Worm (Caenorhabditis elegans) whole organism, L1 larva: ENCODE measurements around the gene F26F4.6.

Source experiments
- ceh-90 ChIP-seq: sonication (generic microtip); optimal IDR thresholded peaks from 2 replicates; lab custom pipeline; 2016; ENCODE audit warnings: missing genetic modification characterization, missing compliant biosample characterization
- nhr-12 ChIP-seq: sonication (generic microtip); optimal IDR thresholded peaks from 2 replicates; lab custom pipeline; 2017; ENCODE audit warnings: missing biosample characterization, missing genetic modification characterization
- nhr-90 ChIP-seq: sonication (generic microtip); optimal IDR thresholded peaks from 2 replicates; lab custom pipeline; 2016; ENCODE audit warnings: mild to moderate bottlenecking, missing genetic modification characterization, missing compliant biosample characterization; ENCODE audit not compliant: poor library complexity
- pag-3 ChIP-seq: sonication (generic microtip); optimal IDR thresholded peaks from 2 replicates; lab custom pipeline; 2017; ENCODE audit warnings: missing genetic modification characterization, mild to moderate bottlenecking, missing compliant biosample characterization, antibody characterized with exemption, borderline replicate concordance; ENCODE audit not compliant: insufficient read depth
- pqm-1 ChIP-seq: sonication (generic microtip); optimal IDR thresholded peaks from 3 replicates; lab custom pipeline; 2017; ENCODE audit warnings: missing biosample characterization, missing genetic modification characterization
- unc-62 ChIP-seq: fragments of 150-350 bp; optimal IDR thresholded peaks from 2 replicates; lab custom pipeline; 2014; ENCODE audit warnings: missing biosample characterization, missing genetic modification reagents, missing genetic modification characterization
- unc-86 ChIP-seq: sonication (generic microtip); optimal IDR thresholded peaks from 2 replicates; lab custom pipeline; 2016; ENCODE audit warnings: missing genetic modification characterization, missing compliant biosample characterization
- ztf-11 ChIP-seq, 2 experiments: sonication (generic microtip); optimal IDR thresholded peaks; 2 replicates each; lab custom pipeline; 2016 to 2017; ENCODE audit warnings: missing genetic modification characterization in 2 of 2, missing biosample characterization in 1 of 2, missing compliant biosample characterization in 1 of 2

DNA sequence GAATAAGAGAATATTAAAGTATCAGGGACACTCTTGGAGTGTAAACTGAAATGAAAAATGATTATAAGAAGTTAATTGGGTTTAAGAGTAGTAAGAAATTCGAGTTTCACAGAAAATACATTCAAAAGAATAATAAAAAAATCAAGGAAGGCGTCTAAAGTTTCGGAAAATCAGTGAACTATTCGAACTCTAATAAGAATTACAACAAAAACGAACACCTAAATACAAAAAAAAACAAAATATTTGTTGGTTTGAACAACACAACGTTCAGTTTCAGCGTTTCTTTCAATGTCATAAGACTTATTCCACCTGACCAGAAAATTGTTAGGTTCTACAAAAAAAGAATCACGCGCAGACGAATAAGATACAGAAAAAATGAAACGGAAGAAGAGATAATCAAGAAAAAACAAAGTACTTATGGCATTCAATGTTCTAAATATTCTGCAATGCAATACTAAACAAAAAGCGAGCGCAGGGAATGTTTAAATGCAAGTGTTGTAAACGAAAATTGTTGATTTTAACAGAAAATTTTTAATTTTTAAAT lies 5.7 kb upstream of the F26F4.6 start, which contains the start of gene nhl-2:
- no peak for TF ChIP-seq ztf-11 (tag; optimal IDR thresholded peaks at IDR 0.05; lab: Kevin White, UChicago)
- TF ChIP-seq nhr-12 (tag; lab: Kevin White, UChicago) = no peak
- no peak for TF ChIP-seq unc-86
- TF ChIP-seq pag-3 = no peak
- TF ChIP-seq pqm-1 (tag; lab: Kevin White, UChicago) = no peak
- TF ChIP-seq unc-62 (GFP tag; lab: Kevin White, UChicago) = no peak
- no peak for TF ChIP-seq nhr-90 (tag; lab: Kevin White, UChicago)
- TF ChIP-seq ceh-90 (tag; lab: Kevin White, UChicago) = no peak
